2 fruit fly cellular contexts compared by ENCODE assay signal in genomic region chr2L:5000287-5000871, dm6.
A peak's percentile ranks its signal among the peaks of the same experiment; 100 is the strongest.
TF ChIP-seq lines count a peak whose summit lies in the region.

No protein-coding gene starts in this region.

TF ChIP-seq in whole organism, embryonic, 481 proteins besides CTCF, POLR2A, EP300 and RAD21 (continued from another document and continues in another):
- TF ChIP-seq Dref (GFP tag; IDR thresholded peaks at IDR 0.05; lab: Robert Waterston, UW) (no peak), CG10267 (tag; optimal IDR thresholded peaks at IDR 0.05; lab: Kevin White, UChicago) (peak; percentile 83), gsb (GFP tag; IDR thresholded peaks at IDR 0.05; lab: Robert Waterston, UW) (peak; percentile 52; the same call in 1 of the 2 replicates), MTF-1 (GFP tag; optimal IDR thresholded peaks at IDR 0.05; lab: Kevin White, UChicago; ENCODE audit: borderline replicate concordance) (peak; percentile 28), ham (GFP tag; IDR thresholded peaks at IDR 0.05; lab: Robert Waterston, UW) (no peak), grau (tag; optimal IDR thresholded peaks at IDR 0.05; lab: Kevin White, UChicago) (peak; percentile 68), Med (GFP tag; lab: Kevin White, UChicago) (peak; percentile 95), grn (GFP tag; optimal IDR thresholded peaks at IDR 0.05; lab: Kevin White, UChicago) (peak; percentile 26), so (GFP tag; IDR thresholded peaks at IDR 0.05; lab: Robert Waterston, UW) (peak; percentile 82), Aef1 (GFP tag; IDR thresholded peaks at IDR 0.05; lab: Robert Waterston, UW) (peak; percentile 59), CG30431 (GFP tag; optimal IDR thresholded peaks at IDR 0.05; lab: Kevin White, UChicago) (peak; percentile 86), CG9876 (GFP tag; optimal IDR thresholded peaks at IDR 0.05; lab: Kevin White, UChicago) (peak; percentile 49), ase (GFP tag; IDR thresholded peaks at IDR 0.05; lab: Robert Waterston, UW) (peak; percentile 48; the same call in 2 of the 3 replicates), twi (tag; optimal IDR thresholded peaks at IDR 0.05; lab: Kevin White, UChicago) (peak; percentile 89), CG10274 (GFP tag; optimal IDR thresholded peaks at IDR 0.05; lab: Kevin White, UChicago) (peak; percentile 38), NFAT (GFP tag; IDR thresholded peaks at IDR 0.05; lab: Robert Waterston, UW) (peak; percentile 70), dpn (GFP tag; optimal IDR thresholded peaks at IDR 0.05; lab: Kevin White, UChicago) (peak; percentile 58 to 64), aop (GFP tag; IDR thresholded peaks at IDR 0.05; lab: Robert Waterston, UW) (no peak; the same call in 1 of the 2 replicates), CG18476 (GFP tag; optimal IDR thresholded peaks at IDR 0.05; lab: Kevin White, UChicago) (peak; percentile 78), zfh1 (GFP tag; IDR thresholded peaks at IDR 0.05; lab: Robert Waterston, UW) (peak; percentile 86), rib (GFP tag; IDR thresholded peaks at IDR 0.05; lab: Robert Waterston, UW) (peak; percentile 25; the same call in 1 of the 2 replicates), gce (GFP tag; IDR thresholded peaks at IDR 0.05; lab: Robert Waterston, UW) (0 out of 3 replicates have a peak, but pooled peaks have one; percentile 50), CG14965 (GFP tag; optimal IDR thresholded peaks at IDR 0.05; lab: Kevin White, UChicago; ENCODE audit: borderline replicate concordance) (no peak), CG11398 (GFP tag; optimal IDR thresholded peaks at IDR 0.05; lab: Kevin White, UChicago) (peak; percentile 49), Dip2 (GFP tag; IDR thresholded peaks at IDR 0.05; lab: Robert Waterston, UW) (no peak), CG16813 (GFP tag; IDR thresholded peaks at IDR 0.05; lab: Robert Waterston, UW; ENCODE audit: partially characterized antibody) (0 out of 3 replicates have a peak, but pooled peaks have one; percentile 13), Hr78 (GFP tag; optimal IDR thresholded peaks at IDR 0.05; lab: Kevin White, UChicago) (peak in 1 of 2 experiments; percentile 60), CG5180 (GFP tag; optimal IDR thresholded peaks at IDR 0.05; lab: Kevin White, UChicago) (peak; percentile 72), h (optimal IDR thresholded peaks at IDR 0.05; lab: Kevin White, UChicago) (no peak), pb (GFP tag; optimal IDR thresholded peaks at IDR 0.05; lab: Kevin White, UChicago) (peak; percentile 57), wor (GFP tag; IDR thresholded peaks at IDR 0.05; lab: Robert Waterston, UW) (peak; percentile 56), CG9797 (GFP tag; optimal IDR thresholded peaks at IDR 0.05; lab: Kevin White, UChicago) (peak; percentile 11), CG15479 (GFP tag; optimal IDR thresholded peaks at IDR 0.05; lab: Kevin White, UChicago) (peak; percentile 51), CG4282 (GFP tag; optimal IDR thresholded peaks at IDR 0.05; lab: Kevin White, UChicago) (no peak), eyg (GFP tag; optimal IDR thresholded peaks at IDR 0.05; lab: Kevin White, UChicago) (no peak), fd96Cb (tag; optimal IDR thresholded peaks at IDR 0.05; lab: Kevin White, UChicago) (peak; percentile 80), CG7786 (GFP tag; optimal IDR thresholded peaks at IDR 0.05; lab: Kevin White, UChicago) (peak; percentile 79), zfh2 (GFP tag; optimal IDR thresholded peaks at IDR 0.05; lab: Kevin White, UChicago) (peak; percentile 70), odd (GFP tag; optimal IDR thresholded peaks at IDR 0.05; lab: Kevin White, UChicago) (peak; percentile 85), Gsc (GFP tag; IDR thresholded peaks at IDR 0.05; lab: Robert Waterston, UW) (peak; percentile 50), CG31224 (GFP tag; IDR thresholded peaks at IDR 0.05; lab: Robert Waterston, UW) (peak; percentile 70), CG10565 (GFP tag; optimal IDR thresholded peaks at IDR 0.05; lab: Kevin White, UChicago) (no peak), Vsx1 (GFP tag; optimal IDR thresholded peaks at IDR 0.05; lab: Kevin White, UChicago) (peak; percentile 38), NC2α (GFP tag; optimal IDR thresholded peaks at IDR 0.05; lab: Kevin White, UChicago) (no peak), fd3F (GFP tag; optimal IDR thresholded peaks at IDR 0.05; lab: Kevin White, UChicago) (peak; percentile 69), ERR (GFP tag; optimal IDR thresholded peaks at IDR 0.05; lab: Kevin White, UChicago) (peak; percentile 54), pzg (GFP tag; optimal IDR thresholded peaks at IDR 0.05; lab: Kevin White, UChicago) (no peak), CG10431 (GFP tag; optimal IDR thresholded peaks at IDR 0.05; lab: Kevin White, UChicago) (peak; percentile 66), CG12155 (GFP tag; optimal IDR thresholded peaks at IDR 0.05; lab: Kevin White, UChicago) (peak; percentile 75), hb (GFP tag; IDR thresholded peaks at IDR 0.05; lab: Robert Waterston, UW; ENCODE audit: partially characterized antibody) (no peak), Ptx1 (GFP tag; IDR thresholded peaks at IDR 0.05; lab: Robert Waterston, UW) (peak; percentile 83), tup (GFP tag; optimal IDR thresholded peaks at IDR 0.05; lab: Kevin White, UChicago) (peak; percentile 46), lilli (GFP tag; optimal IDR thresholded peaks at IDR 0.05; lab: Kevin White, UChicago) (peak; percentile 86), fd102C (GFP tag; optimal IDR thresholded peaks at IDR 0.05; lab: Kevin White, UChicago) (peak; percentile 83), stwl (tag; optimal IDR thresholded peaks at IDR 0.05; lab: Kevin White, UChicago) (no peak), jigr1 (GFP tag; IDR thresholded peaks at IDR 0.05; lab: Robert Waterston, UW) (no peak), CG4820 (GFP tag; optimal IDR thresholded peaks at IDR 0.05; lab: Kevin White, UChicago) (peak; percentile 73), CG6689 (GFP tag; IDR thresholded peaks at IDR 0.05; lab: Robert Waterston, UW) (peak; percentile 78), cwo (GFP tag; optimal IDR thresholded peaks at IDR 0.05; lab: Kevin White, UChicago) (peak; percentile 74), CG10654 (GFP tag; optimal IDR thresholded peaks at IDR 0.05; lab: Kevin White, UChicago) (peak; percentile 63), MESR4 (GFP tag; optimal IDR thresholded peaks at IDR 0.05; lab: Kevin White, UChicago) (peak; percentile 11), CG12219 (GFP tag; optimal IDR thresholded peaks at IDR 0.05; lab: Kevin White, UChicago) (peak; percentile 64), E2f2 (GFP tag; IDR thresholded peaks at IDR 0.05; lab: Robert Waterston, UW) (peak; percentile 63), pros (GFP tag; optimal IDR thresholded peaks at IDR 0.05; lab: Kevin White, UChicago) (peak; percentile 76), Abd-B (GFP tag; optimal IDR thresholded peaks at IDR 0.05; lab: Kevin White, UChicago) (peak; percentile 68)

TF ChIP-seq in whole organism, prepupa, 60 proteins besides CTCF, POLR2A, EP300 and RAD21 (continued from another document):
- TF ChIP-seq fkh (GFP tag; optimal IDR thresholded peaks at IDR 0.05; lab: Kevin White, UChicago) = peak; percentile 69
- TF ChIP-seq eg (GFP tag; IDR thresholded peaks at IDR 0.05; lab: Robert Waterston, UW) = peak; percentile 69
- peak; percentile 73 for TF ChIP-seq CG7368 (GFP tag; optimal IDR thresholded peaks at IDR 0.05; lab: Kevin White, UChicago)
- peak; percentile 81 for TF ChIP-seq OdsH (GFP tag; optimal IDR thresholded peaks at IDR 0.05; lab: Kevin White, UChicago)
- TF ChIP-seq Eip75B (GFP tag; optimal IDR thresholded peaks at IDR 0.05; lab: Kevin White, UChicago) = peak; percentile 80
- peak; percentile 85 for TF ChIP-seq Met (GFP tag; optimal IDR thresholded peaks at IDR 0.05; lab: Kevin White, UChicago)
- peak; percentile 74 for TF ChIP-seq net (GFP tag; optimal IDR thresholded peaks at IDR 0.05; lab: Kevin White, UChicago)
- peak; percentile 88 for TF ChIP-seq vri (GFP tag; optimal IDR thresholded peaks at IDR 0.05; lab: Kevin White, UChicago)
